Fruit fly (Drosophila melanogaster): ENCODE measurements around the gene CG5854.

- no peak for TF ChIP-seq psq (GFP tag; optimal IDR thresholded peaks at IDR 0.05)
- TF ChIP-seq usp (GFP tag; optimal IDR thresholded peaks at IDR 0.05), result no peak
Measured at dm6 chr3R:23940840-23941364, 7.2 kb downstream of the CG5854 start.

Measured in whole organism, wandering third instar larva.